Comparison of ENCODE assay signal across 4 fruit fly cellular contexts in genomic region chr3L:1737898-1738322, dm6.
TF ChIP-seq lines count a peak whose summit lies in the region.

PIG-Wb (minus strand) TSS chr3L:1738106.

- no peak for TF ChIP-seq CTCF in whole organism, embryonic (GFP tag; optimal IDR thresholded peaks at IDR 0.05; lab: Kevin White, UChicago)

TF ChIP-seq in whole organism, adult, 20 proteins besides CTCF, POLR2A, EP300 and RAD21:
- TF ChIP-seq cic (GFP tag; optimal IDR thresholded peaks at IDR 0.05; lab: Kevin White, UChicago) = peak; percentile 41
- no peak for TF ChIP-seq CG1620 (GFP tag; optimal IDR thresholded peaks at IDR 0.05; lab: Kevin White, UChicago)
- TF ChIP-seq CG12768 (GFP tag; optimal IDR thresholded peaks at IDR 0.05; lab: Kevin White, UChicago) = peak; percentile 25
TF ChIP-seq in whole organism, adult: peak in this region for 2.

TF ChIP-seq in whole organism, embryonic, 481 proteins besides CTCF, POLR2A, EP300 and RAD21 (continues in another document):
- TF ChIP-seq CG3281 (GFP tag; optimal IDR thresholded peaks at IDR 0.05; lab: Kevin White, UChicago) (peak; percentile 33), CG33557 (GFP tag; optimal IDR thresholded peaks at IDR 0.05; lab: Kevin White, UChicago) (no peak), CG13296 (GFP tag; optimal IDR thresholded peaks at IDR 0.05; lab: Kevin White, UChicago) (peak; percentile 54), Deaf1 (tag; optimal IDR thresholded peaks at IDR 0.05; lab: Kevin White, UChicago) (peak; percentile 58), CG4404 (GFP tag; IDR thresholded peaks at IDR 0.05; lab: Robert Waterston, UW) (no peak), nerfin-1 (tag; optimal IDR thresholded peaks at IDR 0.05; lab: Kevin White, UChicago) (no peak), CG14441 (GFP tag; IDR thresholded peaks at IDR 0.05; lab: Robert Waterston, UW) (peak; percentile 40; the same call in 1 of the 2 replicates), CG14014 (GFP tag; IDR thresholded peaks at IDR 0.05; lab: Robert Waterston, UW) (0 out of 2 replicates have a peak, but pooled peaks have one; percentile 32), az2 (GFP tag; optimal IDR thresholded peaks at IDR 0.05; lab: Kevin White, UChicago) (no peak), nau (GFP tag; optimal IDR thresholded peaks at IDR 0.05; lab: Kevin White, UChicago) (peak; percentile 22), CG1603 (tag; optimal IDR thresholded peaks at IDR 0.05; lab: Kevin White, UChicago) (peak; percentile 5), Bdp1 (GFP tag; optimal IDR thresholded peaks at IDR 0.05; lab: Kevin White, UChicago) (no peak), CG11456 (GFP tag; IDR thresholded peaks at IDR 0.05; lab: Robert Waterston, UW) (0 out of 3 replicates have a peak, but pooled peaks have one; percentile 15), CG18599 (GFP tag; optimal IDR thresholded peaks at IDR 0.05; lab: Kevin White, UChicago) (peak; percentile 77), Med (GFP tag; lab: Kevin White, UChicago) (peak; percentile 45), CG12219 (GFP tag; optimal IDR thresholded peaks at IDR 0.05; lab: Kevin White, UChicago) (peak; percentile 14), dati (GFP tag; IDR thresholded peaks at IDR 0.05; lab: Robert Waterston, UW) (no peak), CG5180 (GFP tag; optimal IDR thresholded peaks at IDR 0.05; lab: Kevin White, UChicago) (peak; percentile 1), Dfd (GFP tag; optimal IDR thresholded peaks at IDR 0.05; lab: Kevin White, UChicago) (no peak), CG15011 (GFP tag; optimal IDR thresholded peaks at IDR 0.05; lab: Kevin White, UChicago) (peak; percentile 22), hkb (optimal IDR thresholded peaks at IDR 0.05; lab: Kevin White, UChicago) (no peak), hkb (GFP tag; IDR thresholded peaks at IDR 0.05; lab: Robert Waterston, UW) (0 out of 2 replicates have a peak, but pooled peaks have one; percentile 35), CG8924 (tag; optimal IDR thresholded peaks at IDR 0.05; lab: Kevin White, UChicago) (peak; percentile 7), Dad (GFP tag; optimal IDR thresholded peaks at IDR 0.05; lab: Kevin White, UChicago) (peak; percentile 4), tap (tag; optimal IDR thresholded peaks at IDR 0.05; lab: Kevin White, UChicago) (peak; percentile 20), CG13894 (tag; optimal IDR thresholded peaks at IDR 0.05; lab: Kevin White, UChicago) (no peak), CG10431 (GFP tag; optimal IDR thresholded peaks at IDR 0.05; lab: Kevin White, UChicago) (no peak), CG2678 (tag; optimal IDR thresholded peaks at IDR 0.05; lab: Kevin White, UChicago) (peak; percentile 57), gem (tag; optimal IDR thresholded peaks at IDR 0.05; lab: Kevin White, UChicago) (peak; percentile 20)

TF ChIP-seq in whole organism, prepupa, 60 proteins besides CTCF, POLR2A, EP300 and RAD21:
- TF ChIP-seq fkh (GFP tag; optimal IDR thresholded peaks at IDR 0.05; lab: Kevin White, UChicago) (peak; percentile 44), salr (GFP tag; optimal IDR thresholded peaks at IDR 0.05; lab: Kevin White, UChicago) (no peak)

TF ChIP-seq in whole organism, wandering third instar larva, 38 proteins besides CTCF, POLR2A, EP300 and RAD21:
- TF ChIP-seq fru (GFP tag; optimal IDR thresholded peaks at IDR 0.05; lab: Kevin White, UChicago) (peak; percentile 39), Jra (GFP tag; optimal IDR thresholded peaks at IDR 0.05; lab: Kevin White, UChicago) (no peak), CrebA (GFP tag; optimal IDR thresholded peaks at IDR 0.05; lab: Kevin White, UChicago; ENCODE audit: borderline replicate concordance) (no peak), ey (GFP tag; optimal IDR thresholded peaks at IDR 0.05; lab: Kevin White, UChicago) (no peak)
